Fruit fly (Drosophila melanogaster): Measurements from ENCODE around the gene CG43120.

DNA sequence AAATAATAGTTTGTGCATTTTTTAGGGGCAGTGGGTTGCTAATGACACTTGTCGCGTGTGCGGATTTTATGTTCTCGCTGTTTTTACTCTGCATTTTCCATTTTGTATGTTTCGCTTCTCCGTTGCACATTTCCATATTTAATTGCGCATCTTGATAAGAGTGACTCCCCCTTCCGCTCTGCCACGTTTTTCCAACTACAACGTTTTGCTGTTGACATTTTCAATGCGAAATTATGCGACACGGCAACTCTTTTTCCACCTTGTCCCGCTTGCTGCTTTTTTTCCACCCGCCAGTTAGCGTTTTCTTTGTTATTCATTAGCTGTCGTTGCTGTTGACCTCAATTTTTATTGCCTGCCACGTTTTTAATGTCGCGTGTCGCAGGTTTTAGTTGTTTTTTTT is 19.7 kb upstream of the CG43120 start:
- TF ChIP-seq Hr83 (GFP tag; optimal IDR thresholded peaks at IDR 0.05; ENCODE audit: poor library complexity, severe bottlenecking) (no peak), lola (GFP tag; optimal IDR thresholded peaks at IDR 0.05) (no peak), Dfd (GFP tag; optimal IDR thresholded peaks at IDR 0.05) (no peak), woc (GFP tag; optimal IDR thresholded peaks at IDR 0.05) (no peak), CrebA (GFP tag; optimal IDR thresholded peaks at IDR 0.05; ENCODE audit: borderline replicate concordance) (no peak), Hnf4 (GFP tag; optimal IDR thresholded peaks at IDR 0.05) (no peak), fru (GFP tag; optimal IDR thresholded peaks at IDR 0.05) (no peak), br (GFP tag; optimal IDR thresholded peaks at IDR 0.05) (no peak), foxo (GFP tag; optimal IDR thresholded peaks at IDR 0.05) (no peak), dsf (GFP tag; optimal IDR thresholded peaks at IDR 0.05; ENCODE audit: borderline replicate concordance) (no peak), Hr78 (GFP tag; optimal IDR thresholded peaks at IDR 0.05) (no peak)
